Worm (Caenorhabditis elegans) whole organism, early embryonic: ENCODE results near the gene algn-12.

Experiments used
- B0310.2 ChIP-seq: sonication (generic microtip); optimal IDR thresholded peaks from 2 replicates; lab custom pipeline; 2016; ENCODE audit warnings: mild to moderate bottlenecking, missing genetic modification characterization, missing compliant biosample characterization
- F13C5.2 ChIP-seq: sonication (generic microtip); optimal IDR thresholded peaks from 2 replicates; lab custom pipeline; 2017; ENCODE audit warnings: mild to moderate bottlenecking, missing genetic modification characterization, inconsistent platforms, missing compliant biosample characterization
- aly-1 ChIP-seq: sonication (generic microtip); optimal IDR thresholded peaks from 2 replicates; lab custom pipeline; 2016; ENCODE audit warnings: missing genetic modification characterization, missing compliant biosample characterization
- ama-1 ChIP-seq: fragments of 150-350 bp; optimal IDR thresholded peaks from 2 replicates; lab custom pipeline; 2014
- ceh-13 ChIP-seq: fragments of 200-800 bp; sonication (Bioruptor generic); optimal IDR thresholded peaks from 2 replicates; lab custom pipeline; 2018; ENCODE audit warnings: mild to moderate bottlenecking, missing genetic modification characterization, missing compliant biosample characterization
- ceh-36 ChIP-seq: sonication (generic microtip); optimal IDR thresholded peaks from 2 replicates; lab custom pipeline; 2016; ENCODE audit warnings: missing genetic modification characterization, inconsistent platforms, missing compliant biosample characterization
- ets-7 ChIP-seq: sonication (generic microtip); optimal IDR thresholded peaks from 2 replicates; lab custom pipeline; 2016; ENCODE audit warnings: missing genotype, missing genetic modification characterization, missing compliant biosample characterization
- flt-1 ChIP-seq: fragments of 200-800 bp; sonication (Bioruptor generic); IDR thresholded peaks from 2 replicates; pipeline ENCODE4 v1.3.6; 2022; ENCODE audit warnings: missing genetic modification characterization, missing compliant biosample characterization
- hmbx-1 ChIP-seq: sonication (generic microtip); optimal IDR thresholded peaks from 2 replicates; lab custom pipeline; 2016; ENCODE audit warnings: mild to moderate bottlenecking, missing genetic modification characterization, missing compliant biosample characterization
- hmg-4 ChIP-seq: fragments of 200-800 bp; sonication (Bioruptor generic); optimal IDR thresholded peaks from 2 replicates; lab custom pipeline; 2018; ENCODE audit warnings: mild to moderate bottlenecking, missing genetic modification characterization, missing compliant biosample characterization
- hnd-1 ChIP-seq: sonication (generic microtip); optimal IDR thresholded peaks from 2 replicates; lab custom pipeline; 2016; ENCODE audit warnings: missing genetic modification characterization, missing compliant biosample characterization
- pes-1 ChIP-seq: fragments of 200-800 bp; sonication (Bioruptor generic); IDR thresholded peaks from 2 replicates; pipeline ENCODE4 v1.3.6; 2022; ENCODE audit warnings: missing genetic modification reagents, missing genetic modification characterization, missing compliant biosample characterization
- scrt-1 ChIP-seq: fragments of 200-800 bp; sonication (Bioruptor generic); IDR thresholded peaks from 2 replicates; pipeline ENCODE4 v1.3.6; 2022; ENCODE audit warnings: missing genetic modification characterization, missing compliant biosample characterization
- sea-1 ChIP-seq: fragments of 200-800 bp; sonication (Bioruptor generic); conservative IDR thresholded peaks from 2 replicates; pipeline ENCODE4 v1.3.6; 2022; ENCODE audit warnings: missing genetic modification characterization, missing compliant biosample characterization
- tbx-11 ChIP-seq: fragments of 200-800 bp; sonication (Bioruptor generic); IDR thresholded peaks from 2 replicates; pipeline ENCODE4 v1.3.6; 2022; ENCODE audit warnings: missing genetic modification characterization, missing compliant biosample characterization
- tbx-37 ChIP-seq: fragments of 200-800 bp; sonication (Bioruptor generic); conservative IDR thresholded peaks from 2 replicates; pipeline ENCODE4 v1.3.6; 2022; ENCODE audit warnings: missing genetic modification reagents, missing genetic modification characterization, missing compliant biosample characterization
- tra-4 ChIP-seq: sonication (generic microtip); optimal IDR thresholded peaks from 2 replicates; lab custom pipeline; 2017; ENCODE audit warnings: missing genetic modification characterization, missing compliant biosample characterization

Gene algn-12

ce11 chrV:8034811-8035210 lies at the start of gene algn-12:
Gene algn-12 (plus strand): TSS chrV:8035111.
- no peak for TF ChIP-seq ceh-13 (GFP tag; lab: Kevin White, UChicago)
- no peak for TF ChIP-seq ama-1 (lab: Kevin White, UChicago)
- TF ChIP-seq ets-7 (tag; lab: Kevin White, UChicago) = no peak
- no peak for TF ChIP-seq tbx-37 (GFP tag; lab: Robert Waterston, UW)
- no peak for TF ChIP-seq pes-1 (GFP tag; lab: Robert Waterston, UW)
- TF ChIP-seq ceh-36 (tag; lab: Kevin White, UChicago) = no peak
- no peak for TF ChIP-seq sea-1 (GFP tag; lab: Robert Waterston, UW)

ce11 chrV:7985860-7986259 lies 49.1 kb upstream of the algn-12 start, which contains the start of gene Y97E10AL.1:
Gene Y97E10AL.1 (plus strand): TSS chrV:7986160.
- no peak for TF ChIP-seq ama-1 (lab: Kevin White, UChicago)
- no peak for TF ChIP-seq flt-1 (GFP tag; lab: Robert Waterston, UW)
- no peak for TF ChIP-seq ets-7 (tag; lab: Kevin White, UChicago)
- no peak for TF ChIP-seq hmbx-1 (tag; lab: Kevin White, UChicago)
- TF ChIP-seq tbx-11 = no peak
- no peak for TF ChIP-seq ceh-36 (tag; lab: Kevin White, UChicago)
- no peak for TF ChIP-seq ceh-13 (GFP tag; lab: Kevin White, UChicago)
- no peak for TF ChIP-seq scrt-1 (GFP tag; lab: Robert Waterston, UW)
- no peak for TF ChIP-seq F13C5.2 (tag; lab: Kevin White, UChicago)
- no peak for TF ChIP-seq tbx-37 (GFP tag; lab: Robert Waterston, UW)

ce11 chrV:7994570-7994969 lies 40.3 kb upstream of the algn-12 start, which contains the start of gene ceh-76:
Gene ceh-76 (minus strand): TSS chrV:7994670.
- TF ChIP-seq hmbx-1 (tag; lab: Kevin White, UChicago) (no peak), B0310.2 (tag; lab: Kevin White, UChicago) (no peak), hnd-1 (tag; lab: Kevin White, UChicago) (no peak), aly-1 (tag; lab: Kevin White, UChicago) (no peak), tra-4 (tag; lab: Kevin White, UChicago) (no peak), sea-1 (GFP tag; lab: Robert Waterston, UW) (no peak), F13C5.2 (tag; lab: Kevin White, UChicago) (no peak), flt-1 (GFP tag; lab: Robert Waterston, UW) (no peak), ama-1 (lab: Kevin White, UChicago) (no peak)

- TF ChIP-seq aly-1 (tag; lab: Kevin White, UChicago) = no peak
- TF ChIP-seq B0310.2 (tag; lab: Kevin White, UChicago) = no peak
- no peak for TF ChIP-seq ceh-13 (GFP tag; lab: Kevin White, UChicago)
- TF ChIP-seq ets-7 (tag; lab: Kevin White, UChicago) = no peak
- no peak for TF ChIP-seq hmbx-1 (tag; lab: Kevin White, UChicago)
These were observed 39.7 kb upstream of the algn-12 start for ce11 chrV:7995165-7995564.

- TF ChIP-seq tbx-11 (no peak), tra-4 (tag; lab: Kevin White, UChicago) (no peak), ceh-13 (GFP tag; lab: Kevin White, UChicago) (no peak), F13C5.2 (tag; lab: Kevin White, UChicago) (no peak), tbx-37 (GFP tag; lab: Robert Waterston, UW) (no peak), aly-1 (tag; lab: Kevin White, UChicago) (no peak)
These were observed 39.0 kb upstream of the algn-12 start, which contains the start of gene Y97E10AR.2 for ce11 chrV:7995878-7996277. Gene Y97E10AR.2 (plus strand): TSS chrV:7996178.

- no peak for TF ChIP-seq aly-1 (tag; lab: Kevin White, UChicago)
- peak; percentile 22 for TF ChIP-seq F13C5.2 (tag; lab: Kevin White, UChicago)
- TF ChIP-seq ceh-13 (GFP tag; lab: Kevin White, UChicago) = no peak
- TF ChIP-seq hnd-1 (tag; lab: Kevin White, UChicago) = peak; percentile 16
- TF ChIP-seq hmg-4 (GFP tag; lab: Kevin White, UChicago) = peak; percentile 40
- no peak for TF ChIP-seq B0310.2 (tag; lab: Kevin White, UChicago)
These were observed 33.9 kb upstream of the algn-12 start, which contains the start of gene Y97E10AR.1 for ce11 chrV:8000929-8001513. Gene Y97E10AR.1 (plus strand): TSS chrV:8001463.

ce11 chrV:8005000-8005399 lies 29.9 kb upstream of the algn-12 start, which contains the start of gene Y97E10AR.8:
Gene Y97E10AR.8 (plus strand): TSS chrV:8005300.
- no peak for TF ChIP-seq tbx-37 (GFP tag; lab: Robert Waterston, UW)
- TF ChIP-seq aly-1 (tag; lab: Kevin White, UChicago) = no peak
- no peak for TF ChIP-seq tbx-11
- TF ChIP-seq tra-4 (tag; lab: Kevin White, UChicago) = no peak
- TF ChIP-seq hnd-1 (tag; lab: Kevin White, UChicago) = no peak
- TF ChIP-seq F13C5.2 (tag; lab: Kevin White, UChicago) = no peak
- TF ChIP-seq scrt-1 (GFP tag; lab: Robert Waterston, UW) = no peak
- no peak for TF ChIP-seq ets-7 (tag; lab: Kevin White, UChicago)
- TF ChIP-seq ceh-13 (GFP tag; lab: Kevin White, UChicago) = no peak
- no peak for TF ChIP-seq pes-1 (GFP tag; lab: Robert Waterston, UW)
- no peak for TF ChIP-seq sea-1 (GFP tag; lab: Robert Waterston, UW)
- TF ChIP-seq ama-1 (lab: Kevin White, UChicago) = no peak
- TF ChIP-seq hmg-4 (GFP tag; lab: Kevin White, UChicago) = no peak
- TF ChIP-seq B0310.2 (tag; lab: Kevin White, UChicago) = no peak
- TF ChIP-seq flt-1 (GFP tag; lab: Robert Waterston, UW) = no peak
